Fruit fly (Drosophila melanogaster) whole organism, adult: ENCODE data around the gene CG15773.

Experiments
- CG11617 ChIP-seq: fragments of 200-800 bp; sonication (Bioruptor generic); optimal IDR thresholded peaks from 2 replicates; lab custom pipeline; 2017; ENCODE audit warnings: mild to moderate bottlenecking, missing biosample characterization, missing genetic modification reagents, missing genetic modification characterization
- CG12768 ChIP-seq: fragments of 200-800 bp; sonication (Bioruptor generic); optimal IDR thresholded peaks from 2 replicates; lab custom pipeline; 2017; ENCODE audit warnings: missing biosample characterization, missing genetic modification characterization, mild to moderate bottlenecking, moderate library complexity, missing genetic modification reagents
- CG14711 ChIP-seq: fragments of 200-800 bp; sonication (Bioruptor generic); optimal IDR thresholded peaks from 2 replicates; lab custom pipeline; 2018; ENCODE audit warnings: missing biosample characterization, mild to moderate bottlenecking, missing genetic modification characterization, moderate library complexity
- CG1620 ChIP-seq: fragments of 200-800 bp; sonication (Bioruptor generic); optimal IDR thresholded peaks from 2 replicates; lab custom pipeline; 2016; ENCODE audit warnings: missing biosample characterization, missing genetic modification characterization
- CG33017 ChIP-seq: fragments of 200-800 bp; sonication (Bioruptor generic); optimal IDR thresholded peaks from 2 replicates; lab custom pipeline; 2018; ENCODE audit warnings: missing biosample characterization, mild to moderate bottlenecking, missing genetic modification characterization, moderate library complexity
- CG5204 ChIP-seq: fragments of 200-800 bp; sonication (Bioruptor generic); optimal IDR thresholded peaks from 2 replicates; lab custom pipeline; 2016; ENCODE audit warnings: missing biosample characterization, missing genetic modification characterization
- CG7045 ChIP-seq: fragments of 200-800 bp; sonication (Bioruptor generic); optimal IDR thresholded peaks from 2 replicates; lab custom pipeline; 2017; ENCODE audit warnings: missing biosample characterization, mild to moderate bottlenecking, missing genetic modification characterization
- CG7101 ChIP-seq: fragments of 200-800 bp; sonication (Bioruptor generic); optimal IDR thresholded peaks from 2 replicates; lab custom pipeline; 2018; ENCODE audit warnings: missing biosample characterization, mild to moderate bottlenecking, missing genetic modification characterization, moderate library complexity
- Clk ChIP-seq: fragments of 200-800 bp; sonication (Bioruptor generic); optimal IDR thresholded peaks from 2 replicates; lab custom pipeline; 2017; ENCODE audit warnings: missing biosample characterization, missing genetic modification characterization
- Crg-1 ChIP-seq: fragments of 200-800 bp; sonication (Bioruptor generic); optimal IDR thresholded peaks from 2 replicates; lab custom pipeline; 2016; ENCODE audit warnings: missing biosample characterization, missing genetic modification characterization
- Hr96 ChIP-seq: fragments of 200-800 bp; sonication (Bioruptor generic); optimal IDR thresholded peaks from 2 replicates; lab custom pipeline; 2016; ENCODE audit warnings: missing biosample characterization, missing genetic modification characterization
- Mnt ChIP-seq: fragments of 200-800 bp; sonication (Bioruptor generic); optimal IDR thresholded peaks from 2 replicates; lab custom pipeline; 2016; ENCODE audit warnings: missing biosample characterization, mild to moderate bottlenecking, missing genetic modification characterization
- bab1 ChIP-seq: fragments of 200-800 bp; sonication (Bioruptor generic); optimal IDR thresholded peaks from 3 replicates; lab custom pipeline; 2019; ENCODE audit warnings: missing biosample characterization, mild to moderate bottlenecking, missing genetic modification characterization, moderate library complexity
- cic ChIP-seq: fragments of 200-800 bp; sonication (Bioruptor generic); optimal IDR thresholded peaks from 2 replicates; lab custom pipeline; 2017; ENCODE audit warnings: missing biosample characterization, mild to moderate bottlenecking, missing genetic modification characterization, moderate library complexity
- cnc ChIP-seq, 2 experiments: fragments of >200 bp; optimal IDR thresholded peaks; 2 replicates each; lab custom pipeline; 2017
- kay ChIP-seq: fragments of 200-800 bp; sonication (Bioruptor generic); peaks from one replicate; lab custom pipeline; 2016; ENCODE audit warnings: missing biosample characterization, missing genetic modification characterization, borderline replicate concordance
- ovo ChIP-seq: fragments of 200-800 bp; sonication (Bioruptor generic); optimal IDR thresholded peaks from 2 replicates; lab custom pipeline; 2016; ENCODE audit warnings: missing biosample characterization, missing genetic modification characterization
- pad ChIP-seq: fragments of 200-800 bp; sonication (Bioruptor generic); optimal IDR thresholded peaks from 3 replicates; lab custom pipeline; 2017; ENCODE audit warnings: missing biosample characterization, missing genetic modification characterization, mild to moderate bottlenecking, moderate library complexity, missing genetic modification reagents
- tj ChIP-seq: fragments of 200-800 bp; sonication (Bioruptor generic); optimal IDR thresholded peaks from 3 replicates; lab custom pipeline; 2017; ENCODE audit warnings: missing biosample characterization, mild to moderate bottlenecking, missing genetic modification characterization, moderate library complexity
- toe ChIP-seq: fragments of 200-800 bp; sonication (Bioruptor generic); optimal IDR thresholded peaks from 2 replicates; lab custom pipeline; 2016; ENCODE audit warnings: missing biosample characterization, missing genetic modification characterization

CG15773 gene

dm6 chrX:5695958-5696357 lies 36.6 kb upstream of the CG15773 start:
- TF ChIP-seq Hr96 (GFP tag; lab: Kevin White, UChicago) = no peak
- TF ChIP-seq CG11617 (GFP tag; lab: Kevin White, UChicago) = no peak
- TF ChIP-seq tj (GFP tag; lab: Kevin White, UChicago) = no peak
- no peak for TF ChIP-seq CG1620 (GFP tag; lab: Kevin White, UChicago)
- no peak for TF ChIP-seq Mnt (GFP tag; lab: Kevin White, UChicago)

dm6 chrX:5696436-5697022 lies 36.0 kb upstream of the CG15773 start:
- TF ChIP-seq CG12768 (GFP tag; lab: Kevin White, UChicago) = peak; percentile 59
- TF ChIP-seq toe = peak; percentile 74
- peak; percentile 64 for TF ChIP-seq CG14711 (tag; lab: Kevin White, UChicago)
- peak; percentile 81 for TF ChIP-seq Hr96 (GFP tag; lab: Kevin White, UChicago)
- no peak for TF ChIP-seq bab1 (GFP tag; lab: Kevin White, UChicago)
- TF ChIP-seq ovo (GFP tag; lab: Kevin White, UChicago) = no peak
- TF ChIP-seq CG5204 (GFP tag; lab: Kevin White, UChicago) = peak; percentile 69
- peak; percentile 15 for TF ChIP-seq pad (GFP tag; lab: Kevin White, UChicago)
- TF ChIP-seq CG33017 (tag; lab: Kevin White, UChicago) = peak; percentile 58
- peak; percentile 59 for TF ChIP-seq CG11617 (GFP tag; lab: Kevin White, UChicago)
- TF ChIP-seq CG7045 = peak; percentile 55
- peak; percentile 36 for TF ChIP-seq Clk
- peak; percentile 70 for TF ChIP-seq CG7101 (tag; lab: Kevin White, UChicago)
- peak; percentile 29 for TF ChIP-seq cic
- peak; percentile 48 for TF ChIP-seq CG1620 (GFP tag; lab: Kevin White, UChicago)
- TF ChIP-seq cnc (optimal IDR thresholded peaks at IDR 0.05; lab: Kevin White, UChicago) = no peak
- peak; percentile 26 for TF ChIP-seq Mnt (GFP tag; lab: Kevin White, UChicago)
- peak; percentile 51 for TF ChIP-seq tj (GFP tag; lab: Kevin White, UChicago)
- TF ChIP-seq Crg-1 = peak; percentile 56
- no peak for TF ChIP-seq kay (GFP tag; lab: Kevin White, UChicago)

- TF ChIP-seq CG12768 (GFP tag; lab: Kevin White, UChicago) (no peak), CG11617 (GFP tag; lab: Kevin White, UChicago) (peak; percentile 50), tj (GFP tag; lab: Kevin White, UChicago) (peak; percentile 7), cnc (optimal IDR thresholded peaks at IDR 0.05; lab: Kevin White, UChicago) (no peak), ovo (GFP tag; lab: Kevin White, UChicago) (no peak), kay (GFP tag; lab: Kevin White, UChicago) (no peak), Hr96 (GFP tag; lab: Kevin White, UChicago) (peak; percentile 6), toe (no peak), CG7101 (tag; lab: Kevin White, UChicago) (peak; percentile 39), bab1 (GFP tag; lab: Kevin White, UChicago) (no peak), cic (no peak), Clk (no peak), Mnt (GFP tag; lab: Kevin White, UChicago) (no peak), CG33017 (tag; lab: Kevin White, UChicago) (peak; percentile 18), CG14711 (tag; lab: Kevin White, UChicago) (peak; percentile 26), CG1620 (GFP tag; lab: Kevin White, UChicago) (peak; percentile 19), pad (GFP tag; lab: Kevin White, UChicago) (no peak), CG7045 (peak; percentile 18), Crg-1 (no peak), CG5204 (GFP tag; lab: Kevin White, UChicago) (no peak)
Observed at dm6 chrX:5698087-5698727, 34.3 kb upstream of the CG15773 start, which contains the start of gene AdamTS-B. TSS of gene AdamTS-B (plus strand) at chrX:5698557.

- TF ChIP-seq CG11617 (GFP tag; lab: Kevin White, UChicago) (no peak), CG7045 (no peak), Clk (no peak), tj (GFP tag; lab: Kevin White, UChicago) (no peak), pad (GFP tag; lab: Kevin White, UChicago) (no peak), cnc (optimal IDR thresholded peaks at IDR 0.05; lab: Kevin White, UChicago) (no peak), bab1 (GFP tag; lab: Kevin White, UChicago) (no peak), ovo (GFP tag; lab: Kevin White, UChicago) (no peak), CG12768 (GFP tag; lab: Kevin White, UChicago) (no peak), Hr96 (GFP tag; lab: Kevin White, UChicago) (no peak), CG1620 (GFP tag; lab: Kevin White, UChicago) (no peak), cic (no peak), CG14711 (tag; lab: Kevin White, UChicago) (no peak), toe (no peak), kay (GFP tag; lab: Kevin White, UChicago) (no peak), Crg-1 (no peak), CG5204 (GFP tag; lab: Kevin White, UChicago) (no peak), CG7101 (tag; lab: Kevin White, UChicago) (no peak), CG33017 (tag; lab: Kevin White, UChicago) (no peak)
Observed at dm6 chrX:5699824-5700498, 32.6 kb upstream of the CG15773 start.

- TF ChIP-seq CG11617 (GFP tag; lab: Kevin White, UChicago) (no peak), ovo (GFP tag; lab: Kevin White, UChicago) (no peak), Mnt (GFP tag; lab: Kevin White, UChicago) (no peak), kay (GFP tag; lab: Kevin White, UChicago) (no peak), CG12768 (GFP tag; lab: Kevin White, UChicago) (no peak), CG5204 (GFP tag; lab: Kevin White, UChicago) (no peak), Crg-1 (no peak), Hr96 (GFP tag; lab: Kevin White, UChicago) (no peak), CG33017 (tag; lab: Kevin White, UChicago) (no peak), CG7101 (tag; lab: Kevin White, UChicago) (no peak), pad (GFP tag; lab: Kevin White, UChicago) (no peak), toe (no peak), cnc (optimal IDR thresholded peaks at IDR 0.05; lab: Kevin White, UChicago) (no peak), cic (no peak), tj (GFP tag; lab: Kevin White, UChicago) (no peak), bab1 (GFP tag; lab: Kevin White, UChicago) (no peak), CG14711 (tag; lab: Kevin White, UChicago) (no peak), Clk (no peak)
Observed at dm6 chrX:5705097-5705496, 27.4 kb upstream of the CG15773 start.
